Worm (Caenorhabditis elegans) whole organism, early embryonic: ENCODE data around the gene K08D8.12.

Experiments used
- F13C5.2 ChIP-seq: sonication (generic microtip); optimal IDR thresholded peaks from 2 replicates; lab custom pipeline; 2017; ENCODE audit warnings: mild to moderate bottlenecking, missing genetic modification characterization, inconsistent platforms, missing compliant biosample characterization
- aly-1 ChIP-seq: sonication (generic microtip); optimal IDR thresholded peaks from 2 replicates; lab custom pipeline; 2016; ENCODE audit warnings: missing genetic modification characterization, missing compliant biosample characterization
- ama-1 ChIP-seq: fragments of 150-350 bp; optimal IDR thresholded peaks from 2 replicates; lab custom pipeline; 2014
- ceh-36 ChIP-seq: sonication (generic microtip); optimal IDR thresholded peaks from 2 replicates; lab custom pipeline; 2016; ENCODE audit warnings: missing genetic modification characterization, inconsistent platforms, missing compliant biosample characterization
- ets-7 ChIP-seq: sonication (generic microtip); optimal IDR thresholded peaks from 2 replicates; lab custom pipeline; 2016; ENCODE audit warnings: missing genotype, missing genetic modification characterization, missing compliant biosample characterization
- hmg-4 ChIP-seq: fragments of 200-800 bp; sonication (Bioruptor generic); optimal IDR thresholded peaks from 2 replicates; lab custom pipeline; 2018; ENCODE audit warnings: mild to moderate bottlenecking, missing genetic modification characterization, missing compliant biosample characterization
- hnd-1 ChIP-seq: sonication (generic microtip); optimal IDR thresholded peaks from 2 replicates; lab custom pipeline; 2016; ENCODE audit warnings: missing genetic modification characterization, missing compliant biosample characterization
- pes-1 ChIP-seq: fragments of 200-800 bp; sonication (Bioruptor generic); IDR thresholded peaks from 2 replicates; pipeline ENCODE4 v1.3.6; 2022; ENCODE audit warnings: missing genetic modification reagents, missing genetic modification characterization, missing compliant biosample characterization
- scrt-1 ChIP-seq: fragments of 200-800 bp; sonication (Bioruptor generic); IDR thresholded peaks from 2 replicates; pipeline ENCODE4 v1.3.6; 2022; ENCODE audit warnings: missing genetic modification characterization, missing compliant biosample characterization
- sea-1 ChIP-seq: fragments of 200-800 bp; sonication (Bioruptor generic); conservative IDR thresholded peaks from 2 replicates; pipeline ENCODE4 v1.3.6; 2022; ENCODE audit warnings: missing genetic modification characterization, missing compliant biosample characterization
- tbx-11 ChIP-seq: fragments of 200-800 bp; sonication (Bioruptor generic); IDR thresholded peaks from 2 replicates; pipeline ENCODE4 v1.3.6; 2022; ENCODE audit warnings: missing genetic modification characterization, missing compliant biosample characterization
- tbx-37 ChIP-seq: fragments of 200-800 bp; sonication (Bioruptor generic); conservative IDR thresholded peaks from 2 replicates; pipeline ENCODE4 v1.3.6; 2022; ENCODE audit warnings: missing genetic modification reagents, missing genetic modification characterization, missing compliant biosample characterization
- tra-4 ChIP-seq: sonication (generic microtip); optimal IDR thresholded peaks from 2 replicates; lab custom pipeline; 2017; ENCODE audit warnings: missing genetic modification characterization, missing compliant biosample characterization

ce11 chrIV:12865884-12866283 lies 27.4 kb upstream of the K08D8.12 start, which contains the start of gene clec-186:
- no peak for TF ChIP-seq hnd-1
- no peak for TF ChIP-seq ama-1 (lab: Kevin White, UChicago)
- no peak for TF ChIP-seq hmg-4 (GFP tag; lab: Kevin White, UChicago)
- no peak for TF ChIP-seq sea-1 (GFP tag; lab: Robert Waterston, UW)
- no peak for TF ChIP-seq F13C5.2 (tag; lab: Kevin White, UChicago)
- no peak for TF ChIP-seq ceh-36 (tag; lab: Kevin White, UChicago)
- no peak for TF ChIP-seq tbx-37 (GFP tag; lab: Robert Waterston, UW)
- TF ChIP-seq scrt-1 (GFP tag; lab: Robert Waterston, UW) = no peak
- TF ChIP-seq pes-1 (GFP tag; lab: Robert Waterston, UW) = no peak
- no peak for TF ChIP-seq tbx-11
- TF ChIP-seq tra-4 = no peak
- TF ChIP-seq ets-7 (tag; lab: Kevin White, UChicago) = no peak
- no peak for TF ChIP-seq aly-1 (tag; lab: Kevin White, UChicago)
